Worm (Caenorhabditis elegans) whole organism, L4 larva: ENCODE results near the gene R151.10.

Experiments used
- F37D6.2 ChIP-seq: sonication (generic microtip); optimal IDR thresholded peaks from 2 replicates; lab custom pipeline; 2016; ENCODE audit warnings: mild to moderate bottlenecking, missing genetic modification characterization, missing compliant biosample characterization
- R02D3.7 ChIP-seq: fragments of 150-350 bp; sonication (generic microtip); optimal IDR thresholded peaks from 3 replicates; lab custom pipeline; 2014; ENCODE audit warnings: missing biosample characterization, missing genetic modification characterization
- T20F7.1 ChIP-seq: fragments of 200-800 bp; sonication (Bioruptor generic); optimal IDR thresholded peaks from 2 replicates; lab custom pipeline; 2018; ENCODE audit warnings: mild to moderate bottlenecking, missing genetic modification characterization, missing compliant biosample characterization
- Y48G9A.11 ChIP-seq: fragments of 200-800 bp; sonication (Bioruptor generic); IDR thresholded peaks from 2 replicates; pipeline ENCODE4 v1.3.6; 2022; ENCODE audit warnings: missing genetic modification reagents, missing genetic modification characterization, missing compliant biosample characterization
- Y5F2A.4 ChIP-seq: fragments of 200-800 bp; sonication (Bioruptor generic); optimal IDR thresholded peaks from 2 replicates; lab custom pipeline; 2018; ENCODE audit warnings: mild to moderate bottlenecking, missing genetic modification characterization, missing compliant biosample characterization
- ZK337.2 ChIP-seq: fragments of 200-800 bp; sonication (Bioruptor generic); IDR thresholded peaks from 2 replicates; pipeline ENCODE4 v1.3.6; 2022; ENCODE audit warnings: missing genetic modification reagents, missing genetic modification characterization, missing compliant biosample characterization
- aha-1 ChIP-seq: fragments of 150-350 bp; peaks from one replicate; lab custom pipeline; 2014; ENCODE audit warnings: missing biosample characterization, missing genetic modification characterization
- arid-1 ChIP-seq: fragments of 200-800 bp; sonication (Bioruptor generic); conservative IDR thresholded peaks from 2 replicates; pipeline ENCODE4 v1.3.6; 2022; ENCODE audit warnings: missing genetic modification reagents, missing genetic modification characterization, missing compliant biosample characterization
- ceh-20 ChIP-seq: fragments of 200-800 bp; sonication (Bioruptor generic); IDR thresholded peaks from 2 replicates; pipeline ENCODE4 v1.3.6; 2022; ENCODE audit warnings: missing genetic modification reagents, missing genetic modification characterization, missing compliant biosample characterization
- daf-16 ChIP-seq, 3 experiments: sonication (generic microtip); optimal IDR thresholded peaks; 2 replicates each; lab custom pipeline; 2016 to 2017; ENCODE audit warnings: missing genetic modification characterization in 3 of 3, missing genetic modification reagents in 3 of 3, mild to moderate bottlenecking in 2 of 3, missing compliant biosample characterization in 2 of 3, missing biosample characterization in 1 of 3, moderate library complexity in 1 of 3
- daf-8 ChIP-seq: fragments of 200-800 bp; sonication (Bioruptor generic); IDR thresholded peaks from 2 replicates; pipeline ENCODE4 v1.3.6; 2022; ENCODE audit warnings: missing genetic modification characterization, missing compliant biosample characterization
- dmd-6 ChIP-seq: fragments of 200-800 bp; sonication (Bioruptor generic); IDR thresholded peaks from 2 replicates; pipeline ENCODE4 v1.3.6; 2022; ENCODE audit warnings: missing genetic modification reagents, missing genetic modification characterization, missing compliant biosample characterization
- dmd-9 ChIP-seq: fragments of 200-800 bp; sonication (Bioruptor generic); IDR thresholded peaks from 2 replicates; pipeline ENCODE4 v1.3.6; 2022; ENCODE audit warnings: missing genetic modification reagents, missing genetic modification characterization, missing compliant biosample characterization
- dpl-1 ChIP-seq: fragments of 150-350 bp; optimal IDR thresholded peaks from 2 replicates; lab custom pipeline; 2014; ENCODE audit warnings: missing biosample characterization, missing genetic modification reagents, missing genetic modification characterization
- duxl-1 ChIP-seq: sonication (generic microtip); optimal IDR thresholded peaks from 2 replicates; lab custom pipeline; 2016; ENCODE audit warnings: mild to moderate bottlenecking, missing genetic modification characterization, moderate library complexity, missing compliant biosample characterization; ENCODE audit not compliant: poor library complexity
- egl-27 ChIP-seq: sonication (generic microtip); optimal IDR thresholded peaks from 3 replicates; lab custom pipeline; 2017; ENCODE audit warnings: missing biosample characterization, missing genetic modification reagents, missing genetic modification characterization
- hif-1 ChIP-seq, 2 experiments: sonication (generic microtip); optimal IDR thresholded peaks; 2 replicates each; lab custom pipeline; 2016 to 2017; ENCODE audit warnings: missing compliant biosample characterization in 2 of 2, missing genetic modification characterization in 2 of 2, missing genetic modification reagents in 2 of 2, missing genotype in 2 of 2, mild to moderate bottlenecking in 1 of 2
- hlh-11 ChIP-seq: fragments of 200-800 bp; sonication (Bioruptor generic); optimal IDR thresholded peaks from 2 replicates; lab custom pipeline; 2018; ENCODE audit warnings: mild to moderate bottlenecking, missing genetic modification characterization, missing compliant biosample characterization
- hlh-30 ChIP-seq: sonication (generic microtip); optimal IDR thresholded peaks from 2 replicates; lab custom pipeline; 2017; ENCODE audit warnings: antibody characterized with exemption, mild to moderate bottlenecking, missing genetic modification characterization, missing compliant biosample characterization; ENCODE audit not compliant: insufficient read depth
- hmg-1.1 ChIP-seq: fragments of 200-800 bp; sonication (Bioruptor generic); IDR thresholded peaks from 2 replicates; pipeline ENCODE4 v1.3.6; 2022; ENCODE audit warnings: missing genetic modification reagents, missing genetic modification characterization, missing compliant biosample characterization
- jun-1 ChIP-seq: fragments of 150-350 bp; optimal IDR thresholded peaks from 2 replicates; lab custom pipeline; 2014; ENCODE audit warnings: missing biosample characterization, missing genetic modification reagents, missing genetic modification characterization
- lir-3 ChIP-seq: sonication (generic microtip); optimal IDR thresholded peaks from 2 replicates; lab custom pipeline; 2016; ENCODE audit warnings: mild to moderate bottlenecking, missing genetic modification characterization, missing compliant biosample characterization
- lsy-2 ChIP-seq, 2 experiments: fragments of 150-350 bp in 1 of 2; sonication (generic microtip) in 1 of 2; optimal IDR thresholded peaks; 2 replicates each; lab custom pipeline; 2014 to 2017; ENCODE audit warnings: missing biosample characterization in 2 of 2, missing genetic modification characterization in 2 of 2
- mdl-1 ChIP-seq, 2 experiments: fragments of 150-350 bp in 1 of 2; sonication (generic microtip) in 1 of 2; optimal IDR thresholded peaks; 2 replicates each; lab custom pipeline; 2014 to 2017; ENCODE audit warnings: missing biosample characterization in 2 of 2, missing genetic modification characterization in 2 of 2
- mes-2 ChIP-seq: sonication (generic microtip); optimal IDR thresholded peaks from 2 replicates; lab custom pipeline; 2016; ENCODE audit warnings: missing genotype, mild to moderate bottlenecking, missing genetic modification characterization, missing compliant biosample characterization; ENCODE audit not compliant: poor library complexity, severe bottlenecking
- mxl-2 ChIP-seq: fragments of 200-800 bp; sonication (Bioruptor generic); conservative IDR thresholded peaks from 2 replicates; pipeline ENCODE4 v1.3.6; 2022; ENCODE audit warnings: missing genetic modification reagents, missing genetic modification characterization, missing compliant biosample characterization
- mxl-3 ChIP-seq: fragments of 200-800 bp; sonication (Bioruptor generic); optimal IDR thresholded peaks from 2 replicates; lab custom pipeline; 2018; ENCODE audit warnings: mild to moderate bottlenecking, missing genetic modification characterization, missing compliant biosample characterization
- nhr-102 ChIP-seq: sonication (generic microtip); optimal IDR thresholded peaks from 2 replicates; lab custom pipeline; 2016; ENCODE audit warnings: mild to moderate bottlenecking, missing genetic modification characterization, moderate library complexity, missing compliant biosample characterization
- nhr-11 ChIP-seq: fragments of 150-350 bp; optimal IDR thresholded peaks from 2 replicates; lab custom pipeline; 2014; ENCODE audit warnings: missing biosample characterization, missing genetic modification characterization
- nhr-28 ChIP-seq: fragments of 150-350 bp; optimal IDR thresholded peaks from 2 replicates; lab custom pipeline; 2014; ENCODE audit warnings: missing biosample characterization, missing genetic modification characterization
- nhr-41 ChIP-seq: fragments of 200-800 bp; sonication (Bioruptor generic); IDR thresholded peaks from 2 replicates; pipeline ENCODE4 v1.3.6; 2022; ENCODE audit warnings: missing genetic modification reagents, missing genetic modification characterization, missing compliant biosample characterization
- nhr-42 ChIP-seq: fragments of 200-800 bp; sonication (Bioruptor generic); IDR thresholded peaks from 2 replicates; pipeline ENCODE4 v1.3.6; 2022; ENCODE audit warnings: missing genetic modification characterization, missing compliant biosample characterization
- nhr-76 ChIP-seq: fragments of 150-350 bp; optimal IDR thresholded peaks from 2 replicates; lab custom pipeline; 2014; ENCODE audit warnings: missing biosample characterization, missing genetic modification characterization
- pha-4 ChIP-seq, 2 experiments: fragments of 150-350 bp in 1 of 2; fragments of 200-800 bp in 1 of 2; sonication (Bioruptor generic) in 1 of 2; IDR thresholded peaks in 1 of 2; optimal IDR thresholded peaks in 1 of 2; 2 replicates each; pipeline versions ENCODE4 v1.3.6 to Lab custom; 2014 to 2022; ENCODE audit warnings: missing genetic modification characterization in 2 of 2, missing genetic modification reagents in 2 of 2, missing biosample characterization in 1 of 2, missing compliant biosample characterization in 1 of 2
- php-3 ChIP-seq: fragments of 200-800 bp; sonication (Bioruptor generic); IDR thresholded peaks from 2 replicates; pipeline ENCODE4 v1.3.6; 2022; ENCODE audit warnings: missing genetic modification reagents, missing genetic modification characterization, missing compliant biosample characterization
- skn-1 ChIP-seq: fragments of 150-350 bp; optimal IDR thresholded peaks from 2 replicates; lab custom pipeline; 2014; ENCODE audit warnings: missing biosample characterization, missing genetic modification characterization
- snpc-1.2 ChIP-seq: fragments of 200-800 bp; sonication (Bioruptor generic); IDR thresholded peaks from 2 replicates; pipeline ENCODE4 v1.3.6; 2022; ENCODE audit warnings: missing genetic modification reagents, missing genetic modification characterization, missing compliant biosample characterization
- unc-62 ChIP-seq, 3 experiments: fragments of 150-350 bp in 1 of 3; sonication (generic microtip); optimal IDR thresholded peaks in 2 of 3; peaks in 1 of 3; 1 replicate in 1 of 3; 2 replicates in 2 of 3; lab custom pipeline; 2014 to 2017; ENCODE audit warnings: missing biosample characterization in 3 of 3, missing genetic modification characterization in 3 of 3, missing genetic modification reagents in 3 of 3, missing genotype in 1 of 3
- vab-7 ChIP-seq: fragments of 200-800 bp; sonication (Bioruptor generic); IDR thresholded peaks from 2 replicates; pipeline ENCODE4 v1.3.6; 2022; ENCODE audit warnings: missing genetic modification reagents, missing genetic modification characterization, missing compliant biosample characterization
- zag-1 ChIP-seq: fragments of 150-350 bp; optimal IDR thresholded peaks from 2 replicates; lab custom pipeline; 2014; ENCODE audit warnings: missing biosample characterization, missing genetic modification characterization

The R151.10 gene

DNA sequence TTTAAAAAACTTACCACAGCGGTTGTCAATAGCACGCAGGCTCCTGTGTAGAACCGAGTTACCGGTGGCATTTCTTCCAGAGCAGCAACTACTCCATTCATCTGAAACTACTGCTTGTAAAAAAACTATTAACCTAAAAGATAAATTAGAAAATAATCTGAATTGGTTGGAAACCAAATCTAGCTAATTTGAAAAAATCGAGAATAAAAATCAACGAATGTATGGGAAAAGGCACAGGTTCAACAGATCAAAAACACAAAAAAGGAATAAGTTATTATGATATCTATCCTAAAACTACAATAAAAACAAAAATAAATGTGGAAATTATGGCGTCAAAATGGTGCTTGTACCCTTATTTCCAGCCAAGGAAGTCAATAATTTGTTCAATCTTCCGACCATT, 7.7 kb downstream of the R151.10 start, which contains the start of gene der-2:
TSS of gene der-2 (minus strand) at position 101 of the 400 bp plus-strand sequence.
- TF ChIP-seq vab-7 (GFP tag; lab: Robert Waterston, UW) (no peak), lir-3 (tag; lab: Kevin White, UChicago) (no peak), daf-16 (GFP tag; optimal IDR thresholded peaks at IDR 0.05; lab: Kevin White, UChicago) (no peak), daf-16 (tag; optimal IDR thresholded peaks at IDR 0.05; lab: Kevin White, UChicago) (no peak), nhr-102 (no peak), ZK337.2 (GFP tag; lab: Robert Waterston, UW) (no peak), zag-1 (no peak), mxl-3 (GFP tag; lab: Kevin White, UChicago) (no peak), mxl-2 (GFP tag; lab: Robert Waterston, UW) (no peak), nhr-28 (no peak)

DNA sequence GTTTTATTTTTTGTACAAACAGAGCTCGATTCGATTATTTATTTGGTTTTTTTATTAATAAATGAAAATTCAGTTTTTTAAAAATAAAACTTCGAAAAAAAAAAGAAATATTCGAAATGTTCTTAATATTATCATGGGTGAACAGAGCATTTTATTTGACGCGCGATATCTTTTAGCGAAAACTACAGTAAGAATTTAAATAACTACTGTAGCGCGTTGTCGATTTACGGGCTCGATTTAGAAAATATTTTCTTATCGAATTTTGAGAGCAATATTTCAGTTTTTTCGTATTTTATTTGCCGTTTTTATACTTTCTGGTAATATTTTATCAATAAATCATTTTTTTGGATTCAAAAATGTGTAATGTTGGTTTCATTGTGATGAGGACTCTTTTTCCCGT, 9.6 kb downstream of the R151.10 start:
- TF ChIP-seq nhr-102 = peak; percentile 23
- peak in 1 of 2 experiments; percentile 52 for TF ChIP-seq lsy-2 (tag; optimal IDR thresholded peaks at IDR 0.05; lab: Kevin White, UChicago)
- no peak for TF ChIP-seq dmd-9 (GFP tag; lab: Robert Waterston, UW)
- TF ChIP-seq pha-4 (GFP tag; IDR thresholded peaks at IDR 0.05; lab: Robert Waterston, UW) = no peak
- no peak for TF ChIP-seq pha-4 (tag; optimal IDR thresholded peaks at IDR 0.05; lab: Kevin White, UChicago)
- no peak for TF ChIP-seq daf-16 (GFP tag; optimal IDR thresholded peaks at IDR 0.05; lab: Kevin White, UChicago)
- TF ChIP-seq daf-16 (tag; optimal IDR thresholded peaks at IDR 0.05; lab: Kevin White, UChicago) = peak; percentile 1
- peak; percentile 65 for TF ChIP-seq R02D3.7
- peak; percentile 16 for TF ChIP-seq duxl-1

DNA sequence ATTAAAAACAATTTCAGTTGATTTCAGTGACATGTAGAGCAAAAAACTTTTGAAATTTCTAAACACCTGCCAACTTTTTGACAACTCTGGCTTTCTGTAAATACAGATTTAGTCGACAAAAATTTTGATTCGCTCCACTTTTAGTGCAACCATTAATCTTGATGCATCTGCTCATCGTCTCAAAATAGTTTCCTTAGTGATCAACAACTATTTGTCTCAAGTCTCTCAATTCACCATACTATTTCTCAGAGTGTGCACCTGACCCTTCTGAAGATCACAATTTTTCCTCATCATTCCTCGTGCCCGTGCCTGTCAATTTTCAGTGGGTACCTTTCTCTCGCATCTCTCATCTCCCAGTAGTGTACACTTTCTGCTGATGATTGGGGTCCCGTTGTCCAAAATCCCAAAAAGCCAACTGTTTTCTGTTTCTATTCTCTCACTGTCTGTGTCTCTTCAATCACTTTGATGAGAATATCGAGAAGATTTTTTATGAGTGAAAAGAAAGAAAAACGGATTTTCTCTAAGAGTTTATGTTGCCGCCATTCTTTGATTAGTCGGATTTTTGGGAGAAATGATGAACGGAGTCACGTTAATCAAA, 13.7 kb downstream of the R151.10 start:
- TF ChIP-seq nhr-11 (tag; lab: Kevin White, UChicago) (peak; percentile 82), daf-16 (GFP tag; optimal IDR thresholded peaks at IDR 0.05; lab: Kevin White, UChicago) (peak in 1 of 2 experiments; percentile 95), daf-16 (tag; optimal IDR thresholded peaks at IDR 0.05; lab: Kevin White, UChicago) (no peak), hlh-11 (tag; lab: Kevin White, UChicago) (peak; percentile 68), dmd-6 (GFP tag; lab: Robert Waterston, UW) (no peak), mdl-1 (tag; optimal IDR thresholded peaks at IDR 0.05; lab: Kevin White, UChicago) (peak in 1 of 2 experiments; percentile 0), nhr-28 (peak; percentile 5), ceh-20 (0 out of 2 replicates have a peak, but pooled peaks have one; percentile 48), aha-1 (tag; lab: Kevin White, UChicago) (peak; percentile 84), lsy-2 (tag; optimal IDR thresholded peaks at IDR 0.05; lab: Kevin White, UChicago) (peak in 1 of 2 experiments; percentile 18), hif-1 (tag; optimal IDR thresholded peaks at IDR 0.05; lab: Kevin White, UChicago) (no peak), hmg-1.1 (GFP tag; lab: Robert Waterston, UW) (no peak), daf-8 (GFP tag; lab: Robert Waterston, UW) (no peak), skn-1 (tag; lab: Kevin White, UChicago) (no peak), unc-62 (GFP tag; optimal IDR thresholded peaks at IDR 0.05 in 1 of 2; lab: Kevin White, UChicago) (peak in 1 of 2 experiments; percentile 68), unc-62 (tag; optimal IDR thresholded peaks at IDR 0.05; lab: Kevin White, UChicago) (no peak), hlh-30 (tag; lab: Kevin White, UChicago) (peak; percentile 68), arid-1 (GFP tag; lab: Robert Waterston, UW) (no peak)

DNA sequence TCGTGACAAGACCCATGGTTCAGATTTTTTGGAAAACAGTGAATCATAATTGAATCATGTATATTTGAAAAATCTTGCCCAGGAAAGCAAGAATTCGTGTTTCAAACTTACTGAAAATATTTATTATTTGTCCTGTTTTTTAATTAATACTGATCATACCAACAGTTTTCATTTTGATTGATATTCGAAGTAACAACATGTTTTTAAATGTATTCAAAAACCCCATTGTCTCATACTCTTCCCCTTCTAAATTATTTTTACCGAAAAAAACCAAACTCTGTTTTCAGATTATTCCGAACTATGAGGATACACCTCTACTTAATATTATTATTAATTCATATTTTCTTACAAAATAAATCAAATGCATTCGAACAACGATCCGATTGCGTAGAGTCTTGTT, 14.5 kb downstream of the R151.10 start, which contains the start of gene R151.1:
TSS of gene R151.1 (plus strand) at position 301 of the 400 bp plus-strand sequence.
- TF ChIP-seq F37D6.2 (tag; lab: Kevin White, UChicago) = no peak
- no peak for TF ChIP-seq Y48G9A.11 (GFP tag; lab: Robert Waterston, UW)
- TF ChIP-seq mes-2 = no peak
- TF ChIP-seq jun-1 (tag; lab: Kevin White, UChicago) = no peak
- no peak for TF ChIP-seq Y5F2A.4 (GFP tag; lab: Kevin White, UChicago)
- no peak for TF ChIP-seq nhr-41 (GFP tag; lab: Robert Waterston, UW)
- no peak for TF ChIP-seq R02D3.7
- TF ChIP-seq T20F7.1 (GFP tag; lab: Kevin White, UChicago) = no peak
- TF ChIP-seq dpl-1 (GFP tag; lab: Kevin White, UChicago) = no peak
- TF ChIP-seq nhr-76 (tag; lab: Kevin White, UChicago) = no peak
- no peak for TF ChIP-seq nhr-42
- TF ChIP-seq dmd-9 (GFP tag; lab: Robert Waterston, UW) = no peak
- TF ChIP-seq snpc-1.2 = no peak
- no peak for TF ChIP-seq php-3
- no peak for TF ChIP-seq egl-27 (tag; lab: Kevin White, UChicago)
- TF ChIP-seq ceh-20 = no peak
